Worm (Caenorhabditis elegans) whole organism, early embryonic: ENCODE measurements around the gene kars-1.

Experiments used
- B0310.2 ChIP-seq: sonication (generic microtip); optimal IDR thresholded peaks from 2 replicates; lab custom pipeline; 2016; ENCODE audit warnings: mild to moderate bottlenecking, missing genetic modification characterization, missing compliant biosample characterization
- F13C5.2 ChIP-seq: sonication (generic microtip); optimal IDR thresholded peaks from 2 replicates; lab custom pipeline; 2017; ENCODE audit warnings: mild to moderate bottlenecking, missing genetic modification characterization, inconsistent platforms, missing compliant biosample characterization
- aly-1 ChIP-seq: sonication (generic microtip); optimal IDR thresholded peaks from 2 replicates; lab custom pipeline; 2016; ENCODE audit warnings: missing genetic modification characterization, missing compliant biosample characterization
- ama-1 ChIP-seq: fragments of 150-350 bp; optimal IDR thresholded peaks from 2 replicates; lab custom pipeline; 2014
- ceh-13 ChIP-seq: fragments of 200-800 bp; sonication (Bioruptor generic); optimal IDR thresholded peaks from 2 replicates; lab custom pipeline; 2018; ENCODE audit warnings: mild to moderate bottlenecking, missing genetic modification characterization, missing compliant biosample characterization
- ceh-36 ChIP-seq: sonication (generic microtip); optimal IDR thresholded peaks from 2 replicates; lab custom pipeline; 2016; ENCODE audit warnings: missing genetic modification characterization, inconsistent platforms, missing compliant biosample characterization
- ets-7 ChIP-seq: sonication (generic microtip); optimal IDR thresholded peaks from 2 replicates; lab custom pipeline; 2016; ENCODE audit warnings: missing genotype, missing genetic modification characterization, missing compliant biosample characterization
- flt-1 ChIP-seq: fragments of 200-800 bp; sonication (Bioruptor generic); IDR thresholded peaks from 2 replicates; pipeline ENCODE4 v1.3.6; 2022; ENCODE audit warnings: missing genetic modification characterization, missing compliant biosample characterization
- hmbx-1 ChIP-seq: sonication (generic microtip); optimal IDR thresholded peaks from 2 replicates; lab custom pipeline; 2016; ENCODE audit warnings: mild to moderate bottlenecking, missing genetic modification characterization, missing compliant biosample characterization
- hmg-4 ChIP-seq: fragments of 200-800 bp; sonication (Bioruptor generic); optimal IDR thresholded peaks from 2 replicates; lab custom pipeline; 2018; ENCODE audit warnings: mild to moderate bottlenecking, missing genetic modification characterization, missing compliant biosample characterization
- hnd-1 ChIP-seq: sonication (generic microtip); optimal IDR thresholded peaks from 2 replicates; lab custom pipeline; 2016; ENCODE audit warnings: missing genetic modification characterization, missing compliant biosample characterization
- pes-1 ChIP-seq: fragments of 200-800 bp; sonication (Bioruptor generic); IDR thresholded peaks from 2 replicates; pipeline ENCODE4 v1.3.6; 2022; ENCODE audit warnings: missing genetic modification reagents, missing genetic modification characterization, missing compliant biosample characterization
- scrt-1 ChIP-seq: fragments of 200-800 bp; sonication (Bioruptor generic); IDR thresholded peaks from 2 replicates; pipeline ENCODE4 v1.3.6; 2022; ENCODE audit warnings: missing genetic modification characterization, missing compliant biosample characterization
- sea-1 ChIP-seq: fragments of 200-800 bp; sonication (Bioruptor generic); conservative IDR thresholded peaks from 2 replicates; pipeline ENCODE4 v1.3.6; 2022; ENCODE audit warnings: missing genetic modification characterization, missing compliant biosample characterization
- tbx-11 ChIP-seq: fragments of 200-800 bp; sonication (Bioruptor generic); IDR thresholded peaks from 2 replicates; pipeline ENCODE4 v1.3.6; 2022; ENCODE audit warnings: missing genetic modification characterization, missing compliant biosample characterization
- tbx-37 ChIP-seq: fragments of 200-800 bp; sonication (Bioruptor generic); conservative IDR thresholded peaks from 2 replicates; pipeline ENCODE4 v1.3.6; 2022; ENCODE audit warnings: missing genetic modification reagents, missing genetic modification characterization, missing compliant biosample characterization
- tra-4 ChIP-seq: sonication (generic microtip); optimal IDR thresholded peaks from 2 replicates; lab custom pipeline; 2017; ENCODE audit warnings: missing genetic modification characterization, missing compliant biosample characterization

kars-1 gene

DNA sequence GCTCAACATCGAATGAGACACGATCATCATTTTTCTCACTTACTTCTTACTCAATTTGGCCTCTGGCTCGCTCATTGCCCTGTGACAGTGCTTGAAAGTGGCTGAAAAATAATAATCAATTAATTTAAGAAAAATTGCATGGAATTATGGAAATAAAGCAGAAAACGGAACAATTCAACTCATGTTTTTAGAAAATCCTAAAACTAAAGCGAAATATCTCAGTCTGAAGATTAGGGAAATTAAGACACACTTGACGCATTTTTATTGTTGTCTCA lies at the start of gene kars-1:
kars-1 (minus strand) TSS at position 101 of the 275 bp plus-strand sequence.
- TF ChIP-seq hmg-4 (GFP tag; lab: Kevin White, UChicago) = no peak
- no peak for TF ChIP-seq pes-1
- TF ChIP-seq B0310.2 (tag; lab: Kevin White, UChicago) = no peak
- TF ChIP-seq scrt-1 (GFP tag; lab: Robert Waterston, UW) = no peak
- TF ChIP-seq hmbx-1 (tag; lab: Kevin White, UChicago) = no peak
- no peak for TF ChIP-seq sea-1 (GFP tag; lab: Robert Waterston, UW)
- TF ChIP-seq tbx-11 (GFP tag; lab: Robert Waterston, UW) = no peak
- TF ChIP-seq ama-1 (lab: Kevin White, UChicago) = no peak
- TF ChIP-seq ceh-13 (GFP tag; lab: Kevin White, UChicago) = no peak
- TF ChIP-seq F13C5.2 (tag; lab: Kevin White, UChicago) = no peak

DNA sequence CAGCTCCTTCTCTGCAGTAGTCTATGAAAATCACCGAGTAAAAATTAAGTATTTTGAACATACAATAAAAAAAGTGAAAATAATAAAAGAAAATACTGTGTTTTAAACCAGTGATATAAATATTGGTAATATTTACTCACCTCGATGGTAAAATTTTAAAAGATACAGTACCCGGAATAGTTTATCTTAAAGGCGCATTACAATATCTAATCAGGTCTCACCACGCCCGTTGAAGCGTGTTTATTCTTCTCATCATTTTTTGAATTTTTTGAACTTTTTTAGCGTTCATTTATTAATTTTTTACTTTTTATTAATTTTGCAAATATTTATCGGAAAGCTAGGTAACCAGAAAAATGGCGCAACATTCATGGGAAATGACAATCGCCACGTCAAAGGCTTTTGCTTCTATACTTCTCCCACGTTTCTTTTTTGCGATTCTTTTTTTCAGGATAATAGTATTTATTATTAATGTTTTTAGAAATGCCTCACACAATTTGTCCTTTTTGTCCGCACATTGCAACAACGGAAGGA lies 49.6 kb upstream of the kars-1 start, which contains the start of gene F10E7.2:
F10E7.2 (plus strand) TSS at position 481 of the 531 bp plus-strand sequence.
- TF ChIP-seq aly-1 (tag; lab: Kevin White, UChicago) = no peak
- no peak for TF ChIP-seq scrt-1 (GFP tag; lab: Robert Waterston, UW)
- TF ChIP-seq tra-4 = no peak
- TF ChIP-seq F13C5.2 (tag; lab: Kevin White, UChicago) = no peak
- TF ChIP-seq ama-1 (lab: Kevin White, UChicago) = no peak
- no peak for TF ChIP-seq hnd-1
- no peak for TF ChIP-seq hmg-4 (GFP tag; lab: Kevin White, UChicago)
- no peak for TF ChIP-seq pes-1
- TF ChIP-seq tbx-11 (GFP tag; lab: Robert Waterston, UW) = no peak
- TF ChIP-seq sea-1 (GFP tag; lab: Robert Waterston, UW) = no peak
- TF ChIP-seq tbx-37 (GFP tag; lab: Robert Waterston, UW) = no peak
- no peak for TF ChIP-seq ceh-13 (GFP tag; lab: Kevin White, UChicago)
- TF ChIP-seq ets-7 (tag; lab: Kevin White, UChicago) = no peak
- no peak for TF ChIP-seq hmbx-1 (tag; lab: Kevin White, UChicago)
- TF ChIP-seq ceh-36 = no peak

DNA sequence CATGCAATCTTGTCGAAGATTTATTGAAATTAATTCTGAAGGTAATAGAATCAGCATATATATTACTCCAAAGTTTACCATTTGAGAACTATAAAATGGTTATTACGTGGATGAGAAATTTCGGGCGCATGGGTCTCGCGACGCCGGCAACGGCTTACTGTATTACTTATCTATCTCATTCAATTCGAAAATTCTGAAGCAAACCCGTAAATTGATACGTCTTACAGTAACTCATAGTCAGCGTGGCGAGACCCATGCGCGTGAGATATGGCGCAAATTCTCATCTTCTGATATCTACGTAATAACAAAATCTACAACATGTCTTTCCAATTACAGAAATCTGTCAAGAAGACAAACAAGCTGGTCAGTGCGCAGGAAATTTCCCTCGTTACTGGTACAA lies 47.3 kb upstream of the kars-1 start:
- TF ChIP-seq B0310.2 (tag; lab: Kevin White, UChicago) = no peak
- TF ChIP-seq tbx-11 (GFP tag; lab: Robert Waterston, UW) = no peak
- TF ChIP-seq sea-1 (GFP tag; lab: Robert Waterston, UW) = no peak
- TF ChIP-seq ceh-36 = no peak
- no peak for TF ChIP-seq flt-1 (GFP tag; lab: Robert Waterston, UW)
- TF ChIP-seq tbx-37 (GFP tag; lab: Robert Waterston, UW) = no peak
- TF ChIP-seq aly-1 (tag; lab: Kevin White, UChicago) = no peak
- no peak for TF ChIP-seq hmg-4 (GFP tag; lab: Kevin White, UChicago)
- no peak for TF ChIP-seq ama-1 (lab: Kevin White, UChicago)
- no peak for TF ChIP-seq F13C5.2 (tag; lab: Kevin White, UChicago)
- TF ChIP-seq tra-4 = no peak
- no peak for TF ChIP-seq hnd-1
- no peak for TF ChIP-seq ets-7 (tag; lab: Kevin White, UChicago)
- no peak for TF ChIP-seq ceh-13 (GFP tag; lab: Kevin White, UChicago)

DNA sequence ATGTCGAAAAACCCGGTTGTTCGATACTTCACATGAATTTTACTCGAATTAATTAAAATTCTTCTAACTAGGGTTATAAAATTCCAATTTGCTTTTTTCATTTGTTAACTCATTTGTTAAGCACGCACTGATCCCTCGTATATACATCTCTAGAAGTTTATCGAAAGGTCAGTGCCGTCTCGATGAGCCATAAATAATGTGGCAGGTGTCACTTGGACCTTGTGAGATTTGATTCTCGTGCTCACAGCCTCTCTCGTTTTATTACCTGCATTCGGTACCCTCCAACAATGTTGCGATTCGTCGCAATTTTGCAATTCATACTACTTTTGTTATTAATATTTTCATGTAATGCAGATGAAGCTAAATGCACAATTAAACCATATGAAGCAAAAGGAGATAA lies 44.1 kb upstream of the kars-1 start, which contains the start of gene spon-1:
spon-1 (plus strand) TSS at position 208 of the 400 bp plus-strand sequence.
- TF ChIP-seq B0310.2 (tag; lab: Kevin White, UChicago) (no peak), ets-7 (tag; lab: Kevin White, UChicago) (no peak), aly-1 (tag; lab: Kevin White, UChicago) (no peak), F13C5.2 (tag; lab: Kevin White, UChicago) (no peak), tbx-37 (GFP tag; lab: Robert Waterston, UW) (no peak), ceh-13 (GFP tag; lab: Kevin White, UChicago) (no peak), hnd-1 (no peak), ceh-36 (no peak), hmbx-1 (tag; lab: Kevin White, UChicago) (no peak), tbx-11 (GFP tag; lab: Robert Waterston, UW) (no peak), flt-1 (GFP tag; lab: Robert Waterston, UW) (no peak), pes-1 (no peak), tra-4 (no peak), sea-1 (GFP tag; lab: Robert Waterston, UW) (no peak), ama-1 (lab: Kevin White, UChicago) (no peak), scrt-1 (GFP tag; lab: Robert Waterston, UW) (no peak), hmg-4 (GFP tag; lab: Kevin White, UChicago) (no peak)

DNA sequence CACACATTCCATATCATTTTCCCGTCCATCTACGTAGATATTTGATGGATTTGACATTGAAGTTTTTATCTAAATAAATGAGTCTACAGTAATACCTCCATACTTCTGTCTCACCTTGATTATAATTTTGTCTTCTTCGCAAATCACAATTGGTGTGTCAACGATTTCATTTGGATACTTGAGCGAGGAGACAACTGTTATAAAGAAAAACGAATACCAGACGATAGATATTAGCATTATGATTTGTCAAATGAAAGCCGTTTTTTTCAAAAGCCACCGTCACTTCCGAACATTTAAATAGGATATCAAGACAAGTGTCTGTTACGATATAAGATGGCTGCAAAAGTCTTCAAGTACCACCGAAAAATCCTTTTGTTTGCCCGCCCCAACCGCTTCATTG lies 43.4 kb upstream of the kars-1 start, which contains the start of gene cutl-5:
cutl-5 (minus strand) TSS at position 269 of the 400 bp plus-strand sequence.
- TF ChIP-seq ceh-36 (no peak), hnd-1 (no peak), hmbx-1 (tag; lab: Kevin White, UChicago) (no peak), ama-1 (lab: Kevin White, UChicago) (no peak), F13C5.2 (tag; lab: Kevin White, UChicago) (no peak), hmg-4 (GFP tag; lab: Kevin White, UChicago) (no peak), aly-1 (tag; lab: Kevin White, UChicago) (no peak), flt-1 (GFP tag; lab: Robert Waterston, UW) (no peak), ceh-13 (GFP tag; lab: Kevin White, UChicago) (no peak), sea-1 (GFP tag; lab: Robert Waterston, UW) (no peak), tra-4 (no peak), B0310.2 (tag; lab: Kevin White, UChicago) (no peak), ets-7 (tag; lab: Kevin White, UChicago) (no peak), tbx-11 (GFP tag; lab: Robert Waterston, UW) (no peak), tbx-37 (GFP tag; lab: Robert Waterston, UW) (no peak), scrt-1 (GFP tag; lab: Robert Waterston, UW) (no peak), pes-1 (no peak)

DNA sequence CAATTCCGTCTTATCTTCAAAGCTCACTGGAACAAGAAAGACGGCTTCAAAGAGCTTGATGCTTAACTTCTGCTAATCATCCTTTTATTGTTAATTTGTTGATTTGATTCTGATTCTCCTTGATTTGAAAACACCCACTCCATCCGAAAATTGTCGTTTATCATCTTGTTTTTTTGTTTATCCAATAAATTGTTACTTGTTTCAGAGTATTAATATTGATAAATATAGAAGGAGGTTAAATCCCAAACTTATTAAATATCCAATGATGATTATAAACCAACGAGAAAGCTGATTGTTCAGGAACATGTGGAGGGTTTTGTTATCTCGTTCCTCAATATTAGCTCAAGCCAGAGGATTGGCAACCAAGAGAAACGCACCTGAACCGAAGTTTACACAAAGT lies 40.6 kb upstream of the kars-1 start, which contains the start of gene F10E7.6:
F10E7.6 (plus strand) TSS at position 301 of the 400 bp plus-strand sequence.
- TF ChIP-seq ets-7 (tag; lab: Kevin White, UChicago) (no peak), ceh-36 (no peak), tra-4 (no peak), ama-1 (lab: Kevin White, UChicago) (no peak), pes-1 (no peak), hmg-4 (GFP tag; lab: Kevin White, UChicago) (no peak), F13C5.2 (tag; lab: Kevin White, UChicago) (no peak)
